Worm (Caenorhabditis elegans): ENCODE results near the gene lys-4.

Gene lys-4

ce11 chrIV:11645354-11645753, 22.4 kb upstream of the lys-4 start:
- no peak for TF ChIP-seq nhr-21 (tag; optimal IDR thresholded peaks at IDR 0.05)
- TF ChIP-seq sma-9 (GFP tag; optimal IDR thresholded peaks at IDR 0.05), result peak; percentile 34
- TF ChIP-seq sma-9 (tag; optimal IDR thresholded peaks at IDR 0.05), result no peak
- TF ChIP-seq F13H6.1 (tag; optimal IDR thresholded peaks at IDR 0.05), result peak; percentile 26
- TF ChIP-seq lin-39 (tag; optimal IDR thresholded peaks at IDR 0.05), result no peak
- TF ChIP-seq ceh-82 (tag; optimal IDR thresholded peaks at IDR 0.05), result no peak
- TF ChIP-seq nhr-23 (tag; optimal IDR thresholded peaks at IDR 0.05), result no peak
- TF ChIP-seq crh-2 (tag; optimal IDR thresholded peaks at IDR 0.05), result no peak
- TF ChIP-seq nhr-129 (tag; optimal IDR thresholded peaks at IDR 0.05), result peak; percentile 45
- TF ChIP-seq lsy-2 (tag; optimal IDR thresholded peaks at IDR 0.05), result peak in 1 of 2 experiments; percentile 7

ce11 chrIV:11644705-11645104, 21.7 kb upstream of the lys-4 start:
- TF ChIP-seq nhr-12 (tag; optimal IDR thresholded peaks at IDR 0.05) (no peak), lin-39 (tag; optimal IDR thresholded peaks at IDR 0.05) (no peak), skn-1 (tag; optimal IDR thresholded peaks at IDR 0.05) (no peak), ztf-1 (GFP tag; conservative IDR thresholded peaks at IDR 0.05) (no peak), mbf-1 (tag; optimal IDR thresholded peaks at IDR 0.05) (no peak)

ce11 chrIV:11643829-11644228, 20.9 kb upstream of the lys-4 start, which contains the start of gene prx-2:
TSS of gene prx-2 (plus strand) at chrIV:11644129.
- no peak for TF ChIP-seq nhr-10 (tag; optimal IDR thresholded peaks at IDR 0.05)
- TF ChIP-seq ceh-82 (tag; optimal IDR thresholded peaks at IDR 0.05), result no peak
- no peak for TF ChIP-seq lin-11 (tag; optimal IDR thresholded peaks at IDR 0.05)
- TF ChIP-seq Y55F3AM.14 (GFP tag; optimal IDR thresholded peaks at IDR 0.05), result no peak
- no peak for TF ChIP-seq skn-1 (tag; optimal IDR thresholded peaks at IDR 0.05)
- no peak for TF ChIP-seq mdl-1 (tag; optimal IDR thresholded peaks at IDR 0.05)
- TF ChIP-seq nhr-11 (tag; optimal IDR thresholded peaks at IDR 0.05), result no peak
- TF ChIP-seq nhr-21 (tag; optimal IDR thresholded peaks at IDR 0.05), result no peak
- TF ChIP-seq lin-39 (tag; optimal IDR thresholded peaks at IDR 0.05), result no peak
- no peak for TF ChIP-seq nhr-77 (tag; optimal IDR thresholded peaks at IDR 0.05)
- no peak for TF ChIP-seq ceh-16 (tag; optimal IDR thresholded peaks at IDR 0.05)
- no peak for TF ChIP-seq snpc-4 (tag; optimal IDR thresholded peaks at IDR 0.05)
- TF ChIP-seq ztf-11 (tag; optimal IDR thresholded peaks at IDR 0.05), result no peak
- TF ChIP-seq sma-9 (GFP tag; optimal IDR thresholded peaks at IDR 0.05), result no peak
- TF ChIP-seq sma-9 (tag; optimal IDR thresholded peaks at IDR 0.05), result no peak
- no peak for TF ChIP-seq mab-5 (tag; optimal IDR thresholded peaks at IDR 0.05)
- no peak for TF ChIP-seq nhr-12 (tag; optimal IDR thresholded peaks at IDR 0.05)
- no peak for TF ChIP-seq fos-1 (tag; optimal IDR thresholded peaks at IDR 0.05)
- no peak for TF ChIP-seq gmeb-1 (tag; optimal IDR thresholded peaks at IDR 0.05)
- TF ChIP-seq sem-4 (tag; optimal IDR thresholded peaks at IDR 0.05), result no peak
- no peak for TF ChIP-seq F13H6.1 (tag; optimal IDR thresholded peaks at IDR 0.05)

ce11 chrIV:11641802-11642201, 18.8 kb upstream of the lys-4 start, which contains the start of gene ZK809.1:
TSS of gene ZK809.1 (plus strand) at chrIV:11642102.
- TF ChIP-seq lin-13 (GFP tag; optimal IDR thresholded peaks at IDR 0.05) (no peak), nhr-25 (tag; optimal IDR thresholded peaks at IDR 0.05) (no peak), elt-1 (tag; optimal IDR thresholded peaks at IDR 0.05) (no peak), F13H6.1 (tag; optimal IDR thresholded peaks at IDR 0.05) (no peak), ceh-16 (tag; optimal IDR thresholded peaks at IDR 0.05) (no peak), nhr-6 (tag; optimal IDR thresholded peaks at IDR 0.05) (no peak), skn-1 (tag; optimal IDR thresholded peaks at IDR 0.05) (no peak), mdl-1 (tag; optimal IDR thresholded peaks at IDR 0.05) (no peak), blmp-1 (tag; optimal IDR thresholded peaks at IDR 0.05; ENCODE audit: insufficient read depth) (no peak), sem-4 (tag; optimal IDR thresholded peaks at IDR 0.05) (no peak), nhr-11 (tag; optimal IDR thresholded peaks at IDR 0.05) (no peak), mab-5 (tag; optimal IDR thresholded peaks at IDR 0.05) (no peak), sma-3 (GFP tag; optimal IDR thresholded peaks at IDR 0.05) (no peak)

- no peak for TF ChIP-seq nhr-10 (tag; optimal IDR thresholded peaks at IDR 0.05)
- no peak for TF ChIP-seq egl-27 (tag; optimal IDR thresholded peaks at IDR 0.05)
- TF ChIP-seq ceh-82 (tag; optimal IDR thresholded peaks at IDR 0.05), result no peak
- TF ChIP-seq ZK546.5 (tag; optimal IDR thresholded peaks at IDR 0.05), result no peak
- TF ChIP-seq nhr-6 (tag; optimal IDR thresholded peaks at IDR 0.05), result no peak
- no peak for TF ChIP-seq ztf-11 (tag; optimal IDR thresholded peaks at IDR 0.05)
- TF ChIP-seq mab-5 (tag; optimal IDR thresholded peaks at IDR 0.05), result no peak
- no peak for TF ChIP-seq lin-39 (tag; optimal IDR thresholded peaks at IDR 0.05)
- no peak for TF ChIP-seq zag-1 (tag; optimal IDR thresholded peaks at IDR 0.05)
- TF ChIP-seq unc-55 (GFP tag; optimal IDR thresholded peaks at IDR 0.05), result no peak
- TF ChIP-seq lin-11 (tag; optimal IDR thresholded peaks at IDR 0.05), result no peak
- TF ChIP-seq nhr-77 (tag; optimal IDR thresholded peaks at IDR 0.05), result no peak
- no peak for TF ChIP-seq nhr-21 (tag; optimal IDR thresholded peaks at IDR 0.05)
- TF ChIP-seq nhr-129 (tag; optimal IDR thresholded peaks at IDR 0.05), result no peak
- no peak for TF ChIP-seq nhr-12 (tag; optimal IDR thresholded peaks at IDR 0.05)
- TF ChIP-seq elt-3 (tag; optimal IDR thresholded peaks at IDR 0.05), result no peak
- TF ChIP-seq snpc-4 (tag; optimal IDR thresholded peaks at IDR 0.05), result no peak
- no peak for TF ChIP-seq ceh-16 (tag; optimal IDR thresholded peaks at IDR 0.05)
These were observed 17.9 kb upstream of the lys-4 start, which contains the start of gene ttr-50 for ce11 chrIV:11640915-11641314. TSS of gene ttr-50 (minus strand) at chrIV:11641015.

All from whole organism, L2 larva.